Worm (Caenorhabditis elegans) whole organism, L3 larva: ENCODE data around the gene F18A11.2.

Source experiments
- ceh-16 ChIP-seq: sonication (generic microtip); optimal IDR thresholded peaks from 2 replicates; lab custom pipeline; 2017; ENCODE audit warnings: missing biosample characterization, missing genetic modification characterization
- daf-12 ChIP-seq: fragments of 150-350 bp; optimal IDR thresholded peaks from 2 replicates; lab custom pipeline; 2014; ENCODE audit warnings: missing biosample characterization, missing genetic modification reagents, missing genetic modification characterization
- egl-27 ChIP-seq: sonication (generic microtip); optimal IDR thresholded peaks from 4 replicates; lab custom pipeline; 2017; ENCODE audit warnings: missing biosample characterization, missing genetic modification reagents, missing genetic modification characterization
- elt-2 ChIP-seq: sonication (generic microtip); optimal IDR thresholded peaks from 2 replicates; lab custom pipeline; 2016; ENCODE audit warnings: missing genetic modification reagents, mild to moderate bottlenecking, missing genetic modification characterization, missing compliant biosample characterization
- eor-1 ChIP-seq, 2 experiments: fragments of 150-350 bp; optimal IDR thresholded peaks; 2 replicates each; lab custom pipeline; 2014 to 2018; ENCODE audit warnings: missing biosample characterization in 2 of 2, missing genetic modification characterization in 2 of 2
- fkh-2 ChIP-seq: fragments of 150-350 bp; optimal IDR thresholded peaks from 2 replicates; lab custom pipeline; 2014; ENCODE audit warnings: missing biosample characterization, missing genetic modification reagents, missing genetic modification characterization
- lin-39 ChIP-seq: fragments of 150-350 bp; optimal IDR thresholded peaks from 2 replicates; lab custom pipeline; 2018; ENCODE audit warnings: missing biosample characterization, missing genetic modification reagents, missing genetic modification characterization
- nhr-23 ChIP-seq: fragments of 150-350 bp; optimal IDR thresholded peaks from 2 replicates; lab custom pipeline; 2014; ENCODE audit warnings: missing biosample characterization, missing genetic modification reagents, missing genetic modification characterization
- nhr-237 ChIP-seq: fragments of 150-350 bp; optimal IDR thresholded peaks from 2 replicates; lab custom pipeline; 2014; ENCODE audit warnings: missing biosample characterization, missing genetic modification characterization
- nhr-25 ChIP-seq: sonication (generic microtip); optimal IDR thresholded peaks from 2 replicates; lab custom pipeline; 2017; ENCODE audit warnings: missing biosample characterization, missing genetic modification characterization
- nhr-28 ChIP-seq: fragments of 150-350 bp; optimal IDR thresholded peaks from 2 replicates; lab custom pipeline; 2014; ENCODE audit warnings: missing biosample characterization, missing genetic modification characterization
- nhr-77 ChIP-seq: fragments of 150-350 bp; optimal IDR thresholded peaks from 2 replicates; lab custom pipeline; 2014; ENCODE audit warnings: missing biosample characterization, missing genetic modification characterization
- pqm-1 ChIP-seq: fragments of 150-350 bp; optimal IDR thresholded peaks from 2 replicates; lab custom pipeline; 2017; ENCODE audit warnings: missing biosample characterization, missing genetic modification characterization, inconsistent platforms
- sea-2 ChIP-seq: fragments of 150-350 bp; sonication (generic microtip); optimal IDR thresholded peaks from 4 replicates; lab custom pipeline; 2014; ENCODE audit warnings: missing biosample characterization, missing genetic modification reagents, missing genetic modification characterization

DNA sequence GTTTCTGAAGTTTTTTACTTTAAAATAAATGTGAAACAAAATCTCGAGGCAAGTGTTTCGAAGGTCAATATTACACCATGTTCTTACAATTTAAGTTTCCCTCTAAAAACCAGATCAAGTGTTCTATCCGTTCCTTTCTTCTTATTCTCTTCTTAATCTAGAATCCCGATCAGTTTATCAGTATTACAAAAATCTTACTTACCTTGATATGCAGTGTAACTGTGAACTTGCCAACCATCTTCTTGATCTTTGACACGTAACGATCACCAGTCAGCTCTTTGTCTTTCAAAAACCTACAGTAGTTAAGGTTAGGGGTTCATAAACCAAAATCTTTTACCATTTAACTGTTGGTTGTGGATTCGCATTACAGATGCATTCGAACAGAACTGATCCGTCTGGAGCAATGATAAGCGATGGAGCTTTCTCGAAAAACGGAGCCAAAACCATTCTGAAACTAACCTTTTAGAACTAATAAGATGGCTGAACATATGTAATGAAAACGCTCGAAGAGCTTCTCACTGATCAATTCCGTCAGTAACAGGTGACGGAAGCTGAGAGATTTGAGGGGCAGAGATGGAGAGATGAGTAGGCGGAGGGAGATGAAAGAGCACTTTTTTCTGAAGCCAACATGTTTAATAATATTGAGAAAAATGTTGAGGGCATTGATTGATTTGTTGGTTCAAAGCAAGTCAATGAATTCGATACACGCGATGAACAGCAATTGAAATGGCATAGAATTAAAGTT, 23.6 kb upstream of the F18A11.2 start, which contains the start of gene oig-2:
- TF ChIP-seq ceh-16 (tag; lab: Kevin White, UChicago) (no peak), eor-1 (tag; optimal IDR thresholded peaks at IDR 0.05; lab: Kevin White, UChicago) (no peak), nhr-77 (no peak), egl-27 (tag; lab: Kevin White, UChicago) (no peak), daf-12 (tag; lab: Kevin White, UChicago) (no peak), sea-2 (no peak), pqm-1 (tag; lab: Kevin White, UChicago) (no peak), nhr-237 (tag; lab: Kevin White, UChicago) (no peak), lin-39 (tag; lab: Kevin White, UChicago) (no peak), nhr-28 (tag; lab: Kevin White, UChicago) (no peak), nhr-25 (tag; lab: Kevin White, UChicago) (peak; percentile 43), fkh-2 (tag; lab: Kevin White, UChicago) (no peak), nhr-23 (tag; lab: Kevin White, UChicago) (no peak), elt-2 (tag; lab: Kevin White, UChicago) (no peak)
